Fruit fly (Drosophila melanogaster) whole organism, embryonic: ENCODE results near the gene numb.
A peak's percentile ranks its signal among the peaks of the same experiment; 100 is the strongest.

Experiments
- B-H2 ChIP-seq: fragments of 200-800 bp; sonication (Bioruptor generic); optimal IDR thresholded peaks from 2 replicates; lab custom pipeline; 2018; ENCODE audit warnings: missing biosample characterization, mild to moderate bottlenecking, missing genetic modification characterization
- CG11085 ChIP-seq: fragments of 200-800 bp; sonication (Bioruptor generic); IDR thresholded peaks from 2 replicates; pipeline ENCODE4 v1.3.6; 2022; ENCODE audit warnings: missing biosample characterization, missing genetic modification characterization
- CG14014 ChIP-seq: fragments of 200-800 bp; sonication (Bioruptor generic); IDR thresholded peaks from 2 replicates; pipeline ENCODE4 v1.3.6; 2022; ENCODE audit warnings: missing biosample characterization, missing genetic modification characterization
- CG14667 ChIP-seq: fragments of 200-800 bp; sonication (Bioruptor generic); IDR thresholded peaks from 2 replicates; pipeline ENCODE4 v1.3.6; 2022; ENCODE audit warnings: missing biosample characterization, missing genetic modification characterization
- CG16815 ChIP-seq: fragments of 200-800 bp; sonication (Bioruptor generic); optimal IDR thresholded peaks from 3 replicates; lab custom pipeline; 2017; ENCODE audit warnings: missing biosample characterization, mild to moderate bottlenecking, missing genetic modification characterization
- CG17328 ChIP-seq: fragments of 200-800 bp; sonication (Bioruptor generic); IDR thresholded peaks from 2 replicates; pipeline ENCODE4 v1.3.6; 2022; ENCODE audit warnings: missing biosample characterization, missing genetic modification characterization
- CG18619 ChIP-seq: fragments of 200-800 bp; sonication (Bioruptor generic); optimal IDR thresholded peaks from 3 replicates; lab custom pipeline; 2017; ENCODE audit warnings: missing biosample characterization, mild to moderate bottlenecking, missing genetic modification characterization
- CG2120 ChIP-seq: fragments of 200-800 bp; sonication (Bioruptor generic); optimal IDR thresholded peaks from 3 replicates; lab custom pipeline; 2016; ENCODE audit warnings: missing biosample characterization, missing genetic modification characterization
- CG4360 ChIP-seq: fragments of 200-800 bp; sonication (Bioruptor generic); IDR thresholded peaks from 2 replicates; pipeline ENCODE4 v1.3.6; 2022; ENCODE audit warnings: missing biosample characterization, missing genetic modification characterization
- CG43689 ChIP-seq: fragments of 200-800 bp; sonication (Bioruptor generic); IDR thresholded peaks from 2 replicates; pipeline ENCODE4 v1.3.6; 2022; ENCODE audit warnings: missing biosample characterization, missing genetic modification characterization
- CG6689 ChIP-seq: fragments of 200-800 bp; sonication (Bioruptor generic); IDR thresholded peaks from 2 replicates; pipeline ENCODE4 v1.3.6; 2022; ENCODE audit warnings: missing biosample characterization, missing genetic modification characterization
- CG7745 ChIP-seq: fragments of 200-800 bp; sonication (Bioruptor generic); optimal IDR thresholded peaks from 2 replicates; lab custom pipeline; 2018; ENCODE audit warnings: missing biosample characterization, mild to moderate bottlenecking, missing genetic modification characterization, moderate library complexity
- CG8281 ChIP-seq: fragments of 200-800 bp; sonication (Bioruptor generic); optimal IDR thresholded peaks from 2 replicates; lab custom pipeline; 2018; ENCODE audit warnings: missing biosample characterization, mild to moderate bottlenecking, missing genetic modification characterization, moderate library complexity
- CG8290 ChIP-seq, 3 experiments: fragments of 200-800 bp; sonication (Bioruptor generic); optimal IDR thresholded peaks; 2 replicates each; lab custom pipeline; 2016 to 2019; ENCODE audit warnings: missing biosample characterization in 3 of 3, missing genetic modification characterization in 3 of 3, mild to moderate bottlenecking in 2 of 3, moderate library complexity in 1 of 3
- CG9727 ChIP-seq: fragments of 200-800 bp; sonication (Bioruptor generic); optimal IDR thresholded peaks from 3 replicates; lab custom pipeline; 2017; ENCODE audit warnings: missing biosample characterization, mild to moderate bottlenecking, missing genetic modification characterization
- D ChIP-seq, 2 experiments: fragments of 200-800 bp in 1 of 2; fragments of >200 bp in 1 of 2; sonication (Bioruptor generic) in 1 of 2; optimal IDR thresholded peaks; 2 replicates in 1 of 2; 3 replicates in 1 of 2; lab custom pipeline; 2017; ENCODE audit warnings: mild to moderate bottlenecking in 1 of 2, missing biosample characterization in 1 of 2, missing genetic modification characterization in 1 of 2, missing genetic modification reagents in 1 of 2
- D19A ChIP-seq: fragments of 200-800 bp; optimal IDR thresholded peaks from 3 replicates; lab custom pipeline; 2019; ENCODE audit warnings: missing biosample characterization, mild to moderate bottlenecking, missing genetic modification characterization, moderate library complexity
- Elba2 ChIP-seq: fragments of 200-800 bp; sonication (Bioruptor generic); optimal IDR thresholded peaks from 3 replicates; lab custom pipeline; 2016; ENCODE audit warnings: missing biosample characterization, missing genetic modification characterization
- Hmr ChIP-seq: fragments of 200-800 bp; sonication (Bioruptor generic); optimal IDR thresholded peaks from 3 replicates; lab custom pipeline; 2017; ENCODE audit warnings: mild to moderate bottlenecking, missing biosample characterization, missing genetic modification reagents, missing genetic modification characterization
- Hmx ChIP-seq: fragments of 200-800 bp; sonication (Bioruptor generic); optimal IDR thresholded peaks from 2 replicates; lab custom pipeline; 2016; ENCODE audit warnings: missing biosample characterization, missing genetic modification characterization
- Hr3 ChIP-seq: fragments of 200-800 bp; sonication (Bioruptor generic); optimal IDR thresholded peaks from 3 replicates; lab custom pipeline; 2016; ENCODE audit warnings: missing biosample characterization, missing genetic modification characterization
- Mrtf ChIP-seq: fragments of 200-800 bp; sonication (Bioruptor generic); IDR thresholded peaks from 3 replicates; pipeline ENCODE4 v1.3.6; 2022; ENCODE audit warnings: missing biosample characterization, missing genetic modification characterization
- Neu2 ChIP-seq: fragments of 200-800 bp; sonication (Bioruptor generic); optimal IDR thresholded peaks from 3 replicates; lab custom pipeline; 2016; ENCODE audit warnings: missing biosample characterization, missing genetic modification characterization, borderline replicate concordance
- Nf-YA ChIP-seq: fragments of 200-800 bp; sonication (Bioruptor generic); IDR thresholded peaks from 2 replicates; pipeline ENCODE4 v1.3.6; 2022; ENCODE audit warnings: missing biosample characterization, missing genetic modification characterization
- Vsx1 ChIP-seq: fragments of 200-800 bp; sonication (Bioruptor generic); optimal IDR thresholded peaks from 2 replicates; lab custom pipeline; 2017; ENCODE audit warnings: missing biosample characterization, mild to moderate bottlenecking, missing genetic modification characterization, missing genetic modification reagents
- ase ChIP-seq: fragments of 200-800 bp; sonication (Bioruptor generic); IDR thresholded peaks from 3 replicates; pipeline ENCODE4 v1.3.6; 2022; ENCODE audit warnings: missing biosample characterization, missing genetic modification characterization
- bcd ChIP-seq: fragments of 200-800 bp; sonication (Bioruptor generic); optimal IDR thresholded peaks from 2 replicates; lab custom pipeline; 2017; ENCODE audit warnings: missing biosample characterization, mild to moderate bottlenecking, missing genetic modification characterization
- cad ChIP-seq: fragments of >200 bp; optimal IDR thresholded peaks from 2 replicates; lab custom pipeline; 2017; ENCODE audit warnings: missing biosample characterization, missing genetic modification characterization
- chn ChIP-seq: fragments of 200-800 bp; sonication (Bioruptor generic); optimal IDR thresholded peaks from 2 replicates; lab custom pipeline; 2016; ENCODE audit warnings: missing biosample characterization, missing genetic modification characterization
- crp ChIP-seq, 2 experiments: fragments of 200-800 bp; sonication (Bioruptor generic); optimal IDR thresholded peaks; 2 replicates in 1 of 2; 3 replicates in 1 of 2; lab custom pipeline; 2017; ENCODE audit warnings: missing biosample characterization in 2 of 2, missing genetic modification characterization in 2 of 2, mild to moderate bottlenecking in 1 of 2, moderate library complexity in 1 of 2
- cwo ChIP-seq: fragments of 200-800 bp; sonication (Bioruptor generic); optimal IDR thresholded peaks from 3 replicates; lab custom pipeline; 2017; ENCODE audit warnings: missing biosample characterization, missing genetic modification characterization, mild to moderate bottlenecking, moderate library complexity, missing genetic modification reagents
- fd3F ChIP-seq: fragments of 200-800 bp; sonication (Bioruptor generic); optimal IDR thresholded peaks from 2 replicates; lab custom pipeline; 2018; ENCODE audit warnings: missing biosample characterization, mild to moderate bottlenecking, missing genetic modification characterization, moderate library complexity
- ind ChIP-seq: fragments of 200-800 bp; sonication (Bioruptor generic); optimal IDR thresholded peaks from 3 replicates; lab custom pipeline; 2016; ENCODE audit warnings: missing biosample characterization, missing genetic modification characterization
- insv ChIP-seq, 2 experiments: fragments of 200-800 bp; sonication (Bioruptor generic); optimal IDR thresholded peaks; 3 replicates each; lab custom pipeline; 2016 to 2018; ENCODE audit warnings: missing biosample characterization in 2 of 2, missing genetic modification characterization in 2 of 2
- jumu ChIP-seq: fragments of 200-800 bp; sonication (Bioruptor generic); optimal IDR thresholded peaks from 3 replicates; lab custom pipeline; 2016; ENCODE audit warnings: missing biosample characterization, missing genetic modification characterization
- lab ChIP-seq: fragments of 200-800 bp; sonication (Bioruptor generic); optimal IDR thresholded peaks from 3 replicates; lab custom pipeline; 2017; ENCODE audit warnings: missing biosample characterization, missing genetic modification characterization, mild to moderate bottlenecking, moderate library complexity, missing genetic modification reagents
- onecut ChIP-seq: fragments of 200-800 bp; sonication (Bioruptor generic); IDR thresholded peaks from 2 replicates; pipeline ENCODE4 v1.3.6; 2022; ENCODE audit warnings: missing biosample characterization, missing genetic modification characterization
- pros ChIP-seq: fragments of 200-800 bp; sonication (Bioruptor generic); optimal IDR thresholded peaks from 3 replicates; lab custom pipeline; 2019; ENCODE audit warnings: missing biosample characterization, mild to moderate bottlenecking, missing genetic modification characterization, moderate library complexity
- pum ChIP-seq: fragments of 200-800 bp; sonication (Bioruptor generic); optimal IDR thresholded peaks from 2 replicates; lab custom pipeline; 2016; ENCODE audit warnings: missing biosample characterization, missing genetic modification characterization
- ranshi ChIP-seq: fragments of 200-800 bp; sonication (Bioruptor generic); IDR thresholded peaks from 2 replicates; pipeline ENCODE4 v1.3.6; 2022; ENCODE audit warnings: missing biosample characterization, missing genetic modification characterization
- sens ChIP-seq: fragments of 200-800 bp; sonication (Bioruptor generic); peaks from one replicate; lab custom pipeline; 2016; ENCODE audit warnings: missing biosample characterization, missing genetic modification characterization
- slbo ChIP-seq: fragments of 200-800 bp; sonication (Bioruptor generic); IDR thresholded peaks from 2 replicates; pipeline ENCODE4 v1.3.6; 2022; ENCODE audit warnings: missing biosample characterization, missing genetic modification characterization
- tll ChIP-seq, 2 experiments: fragments of 200-800 bp in 1 of 2; fragments of >200 bp in 1 of 2; sonication (Bioruptor generic) in 1 of 2; optimal IDR thresholded peaks; 2 replicates each; lab custom pipeline; 2017 to 2019; ENCODE audit warnings: missing biosample characterization in 2 of 2, missing genetic modification characterization in 2 of 2, mild to moderate bottlenecking in 1 of 2, moderate library complexity in 1 of 2
- vnd ChIP-seq: fragments of 200-800 bp; sonication (Bioruptor generic); IDR thresholded peaks from 3 replicates; pipeline ENCODE4 v1.3.6; 2022; ENCODE audit warnings: missing biosample characterization, missing genetic modification characterization; ENCODE audit not compliant: partially characterized antibody

Gene numb

dm6 chr2L:9449257-9449972 lies 12.1 kb downstream of the numb start (continued):
- TF ChIP-seq CG18619 (GFP tag; lab: Kevin White, UChicago) (peak; percentile 98), CG4360 (GFP tag; lab: Robert Waterston, UW) (peak; percentile 63; the same call in 1 of the 2 replicates), Mrtf (GFP tag; lab: Robert Waterston, UW) (peak; percentile 95), bcd (GFP tag; lab: Kevin White, UChicago) (peak; percentile 94), vnd (GFP tag; lab: Robert Waterston, UW) (no peak), CG17328 (GFP tag; lab: Robert Waterston, UW) (peak; percentile 93), CG16815 (peak; percentile 95), lab (GFP tag; lab: Kevin White, UChicago) (peak; percentile 96), CG9727 (GFP tag; lab: Kevin White, UChicago) (peak; percentile 98), CG8290 (GFP tag; optimal IDR thresholded peaks at IDR 0.05; lab: Kevin White, UChicago) (peak; percentile 97), CG8290 (tag; optimal IDR thresholded peaks at IDR 0.05; lab: Kevin White, UChicago) (peak; percentile 86 to 87)

dm6 chr2L:9452959-9453358 lies 15.7 kb downstream of the numb start:
- TF ChIP-seq crp (GFP tag; optimal IDR thresholded peaks at IDR 0.05; lab: Kevin White, UChicago), result peak in 1 of 2 experiments; percentile 28
- no peak for TF ChIP-seq CG7745
- no peak for TF ChIP-seq CG4360 (GFP tag; lab: Robert Waterston, UW)
- 0 out of 2 replicates have a peak, but pooled peaks have one; percentile 13 for TF ChIP-seq ranshi (GFP tag; lab: Robert Waterston, UW)
- TF ChIP-seq sens, result peak; percentile 76
- no peak for TF ChIP-seq jumu (GFP tag; lab: Kevin White, UChicago)
- TF ChIP-seq insv (GFP tag; optimal IDR thresholded peaks at IDR 0.05; lab: Kevin White, UChicago), result peak in 1 of 2 experiments; percentile 37
- peak; percentile 53 for TF ChIP-seq onecut (GFP tag; lab: Robert Waterston, UW)
- TF ChIP-seq Hmr (GFP tag; lab: Kevin White, UChicago), result peak; percentile 15
- TF ChIP-seq CG14667 (GFP tag; lab: Robert Waterston, UW), result no peak
- peak; percentile 100 for TF ChIP-seq Elba2 (GFP tag; lab: Kevin White, UChicago)
- no peak for TF ChIP-seq D19A (tag; lab: Kevin White, UChicago)
- no peak for TF ChIP-seq Vsx1
- peak; percentile 10 for TF ChIP-seq cad (GFP tag; lab: Kevin White, UChicago)
- TF ChIP-seq CG8290 (GFP tag; optimal IDR thresholded peaks at IDR 0.05; lab: Kevin White, UChicago), result no peak
- TF ChIP-seq CG8290 (tag; optimal IDR thresholded peaks at IDR 0.05; lab: Kevin White, UChicago), result peak; percentile 55 to 58
- TF ChIP-seq fd3F (GFP tag; lab: Kevin White, UChicago), result no peak

- TF ChIP-seq pros (GFP tag; lab: Kevin White, UChicago), result peak; percentile 62
- TF ChIP-seq CG2120 (GFP tag; lab: Kevin White, UChicago), result no peak
- TF ChIP-seq ind (GFP tag; lab: Kevin White, UChicago), result no peak
- TF ChIP-seq cwo, result no peak
- TF ChIP-seq CG43689, result no peak
- TF ChIP-seq CG11085 (GFP tag; lab: Robert Waterston, UW), result no peak
- no peak for TF ChIP-seq Neu2
- no peak for TF ChIP-seq CG6689 (GFP tag; lab: Robert Waterston, UW)
- no peak for TF ChIP-seq CG14014 (GFP tag; lab: Robert Waterston, UW)
- no peak for TF ChIP-seq slbo (GFP tag; lab: Robert Waterston, UW)
- no peak for TF ChIP-seq CG8281 (tag; lab: Kevin White, UChicago)
- no peak for TF ChIP-seq pum (GFP tag; lab: Kevin White, UChicago)
- TF ChIP-seq Hr3, result no peak
- TF ChIP-seq D (optimal IDR thresholded peaks at IDR 0.05; lab: Kevin White, UChicago), result peak; percentile 89
- no peak for TF ChIP-seq D (GFP tag; optimal IDR thresholded peaks at IDR 0.05; lab: Kevin White, UChicago)
- TF ChIP-seq B-H2, result no peak
- TF ChIP-seq chn (GFP tag; lab: Kevin White, UChicago), result no peak
- TF ChIP-seq Hmx (GFP tag; lab: Kevin White, UChicago), result no peak
- no peak for TF ChIP-seq ase
- TF ChIP-seq tll (GFP tag; optimal IDR thresholded peaks at IDR 0.05; lab: Kevin White, UChicago), result peak in 1 of 2 experiments; percentile 85
- no peak for TF ChIP-seq Nf-YA (GFP tag; lab: Robert Waterston, UW)
Observed at dm6 chr2L:9454369-9455054, 17.2 kb downstream of the numb start.
